Fruit fly (Drosophila melanogaster): ENCODE results near the gene CG9300.

- TF ChIP-seq Hr39 (GFP tag; optimal IDR thresholded peaks at IDR 0.05) (no peak), Ets21C (GFP tag; optimal IDR thresholded peaks at IDR 0.05) (no peak), Gug (GFP tag; IDR thresholded peaks at IDR 0.05) (no peak), CG8119 (GFP tag; IDR thresholded peaks at IDR 0.05) (no peak), cyc (GFP tag; optimal IDR thresholded peaks at IDR 0.05) (no peak), CG9139 (GFP tag; optimal IDR thresholded peaks at IDR 0.05) (no peak), spab (GFP tag; optimal IDR thresholded peaks at IDR 0.05) (no peak), Eip78C (GFP tag) (no peak), dac (GFP tag; optimal IDR thresholded peaks at IDR 0.05) (no peak), Eip93F (GFP tag; optimal IDR thresholded peaks at IDR 0.05) (no peak), CG6792 (GFP tag; optimal IDR thresholded peaks at IDR 0.05) (no peak)
Measured at dm6 chr3L:19559171-19559570, 7.0 kb downstream of the CG9300 start.
